Fruit fly (Drosophila melanogaster): ENCODE results near the gene Mcm6.

The Mcm6 gene

DNA sequence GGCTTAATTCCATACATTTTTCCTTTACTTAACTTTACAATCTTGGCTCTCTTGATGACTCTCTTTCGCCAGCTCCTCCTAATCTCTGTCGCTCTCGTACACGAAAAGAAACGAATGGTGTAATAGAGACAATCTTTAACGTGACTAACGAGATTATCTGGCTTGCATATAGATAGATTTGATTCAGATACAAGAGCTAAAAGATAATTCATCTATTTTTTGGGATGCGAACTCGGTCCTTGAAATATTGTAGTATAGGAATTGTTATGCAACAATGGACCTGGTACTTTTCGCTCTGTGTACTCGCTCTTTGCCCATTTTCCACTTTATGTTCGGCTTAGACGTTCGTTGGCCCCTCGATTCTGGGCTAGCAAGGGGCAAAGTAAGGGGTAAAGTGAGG lies 37.1 kb downstream of the Mcm6 start (continued):
- TF ChIP-seq jing (GFP tag; optimal IDR thresholded peaks at IDR 0.05): peak; percentile 67
- peak; percentile 59 for TF ChIP-seq nau (GFP tag; optimal IDR thresholded peaks at IDR 0.05)
- TF ChIP-seq CG2202 (tag; optimal IDR thresholded peaks at IDR 0.05): peak; percentile 45
- TF ChIP-seq crol (GFP tag; IDR thresholded peaks at IDR 0.05): no peak; the same call in 1 of the 2 replicates
- peak; percentile 53; the same call in 3 of the 4 replicates for TF ChIP-seq Gug (GFP tag; IDR thresholded peaks at IDR 0.05)
- TF ChIP-seq her (GFP tag; optimal IDR thresholded peaks at IDR 0.05): peak; percentile 80
- no peak for TF ChIP-seq ham (GFP tag; IDR thresholded peaks at IDR 0.05)
- TF ChIP-seq CG11504 (tag; optimal IDR thresholded peaks at IDR 0.05): peak; percentile 87
- TF ChIP-seq sd (tag; optimal IDR thresholded peaks at IDR 0.05): peak; percentile 9
- TF ChIP-seq CG7556 (GFP tag; optimal IDR thresholded peaks at IDR 0.05): peak; percentile 86
- TF ChIP-seq CG9609 (GFP tag; optimal IDR thresholded peaks at IDR 0.05): peak; percentile 73
- TF ChIP-seq ken (GFP tag; IDR thresholded peaks at IDR 0.05): peak; percentile 70; the same call in 2 of the 3 replicates
- peak; percentile 66 for TF ChIP-seq Dad (GFP tag; optimal IDR thresholded peaks at IDR 0.05)
- TF ChIP-seq CG34376 (GFP tag; optimal IDR thresholded peaks at IDR 0.05): peak; percentile 37
- peak; percentile 55 for TF ChIP-seq CG8281 (tag; optimal IDR thresholded peaks at IDR 0.05)
- TF ChIP-seq aop (GFP tag; IDR thresholded peaks at IDR 0.05): no peak
- TF ChIP-seq chinmo (GFP tag; IDR thresholded peaks at IDR 0.05; ENCODE audit: partially characterized antibody): no peak
- peak; percentile 78 to 85 for TF ChIP-seq dpn (GFP tag; optimal IDR thresholded peaks at IDR 0.05)
- peak; percentile 20 for TF ChIP-seq Ets97D (GFP tag; optimal IDR thresholded peaks at IDR 0.05)
- peak; percentile 30; the same call in 1 of the 3 replicates for TF ChIP-seq H15 (GFP tag; IDR thresholded peaks at IDR 0.05)
- peak; percentile 81 for TF ChIP-seq gcm (GFP tag; optimal IDR thresholded peaks at IDR 0.05)
- peak; percentile 71 for TF ChIP-seq CG12659 (GFP tag; optimal IDR thresholded peaks at IDR 0.05)
- TF ChIP-seq en (GFP tag; optimal IDR thresholded peaks at IDR 0.05): peak; percentile 49
- TF ChIP-seq Mes4 (GFP tag; optimal IDR thresholded peaks at IDR 0.05): peak; percentile 52
- TF ChIP-seq btn (GFP tag; optimal IDR thresholded peaks at IDR 0.05): peak; percentile 61
- TF ChIP-seq row (GFP tag; IDR thresholded peaks at IDR 0.05): peak; percentile 89
- peak; percentile 24 for TF ChIP-seq Asciz (GFP tag; optimal IDR thresholded peaks at IDR 0.05)
- TF ChIP-seq CG7372 (GFP tag; IDR thresholded peaks at IDR 0.05): 0 out of 2 replicates have a peak, but pooled peaks have one; percentile 35
- peak; percentile 69 for TF ChIP-seq Chrac-16 (GFP tag; optimal IDR thresholded peaks at IDR 0.05)
- peak; percentile 83 for TF ChIP-seq lmd (GFP tag; IDR thresholded peaks at IDR 0.05)
- peak; percentile 62 for TF ChIP-seq ewg (GFP tag; optimal IDR thresholded peaks at IDR 0.05)
- TF ChIP-seq CG4854 (GFP tag; optimal IDR thresholded peaks at IDR 0.05): peak; percentile 42
- no peak for TF ChIP-seq vnd (GFP tag; IDR thresholded peaks at IDR 0.05; ENCODE audit: partially characterized antibody)
- peak; percentile 64 for TF ChIP-seq CG10654 (GFP tag; optimal IDR thresholded peaks at IDR 0.05)
- TF ChIP-seq HLHmδ (GFP tag; optimal IDR thresholded peaks at IDR 0.05): no peak
- TF ChIP-seq CG8388 (GFP tag; optimal IDR thresholded peaks at IDR 0.05): peak; percentile 74
- no peak for TF ChIP-seq Hr39 (optimal IDR thresholded peaks at IDR 0.05)
- TF ChIP-seq unpg (GFP tag; optimal IDR thresholded peaks at IDR 0.05): peak; percentile 83
- TF ChIP-seq yki (optimal IDR thresholded peaks at IDR 0.05): no peak
- TF ChIP-seq Adf1 (GFP tag; IDR thresholded peaks at IDR 0.05): peak; percentile 33; the same call in 1 of the 2 replicates
- TF ChIP-seq CG3838 (GFP tag; optimal IDR thresholded peaks at IDR 0.05): no peak
- TF ChIP-seq gcm2 (GFP tag; optimal IDR thresholded peaks at IDR 0.05): peak; percentile 54
- no peak for TF ChIP-seq sima (GFP tag; optimal IDR thresholded peaks at IDR 0.05)
- 0 out of 3 replicates have a peak, but pooled peaks have one; percentile 56 for TF ChIP-seq otp (GFP tag; IDR thresholded peaks at IDR 0.05)
- peak; percentile 36 for TF ChIP-seq Lhr (GFP tag; optimal IDR thresholded peaks at IDR 0.05)
- TF ChIP-seq Meics (GFP tag; optimal IDR thresholded peaks at IDR 0.05): peak; percentile 81
- TF ChIP-seq Rfx (GFP tag; IDR thresholded peaks at IDR 0.05): peak; percentile 85
- no peak for TF ChIP-seq CG34224 (GFP tag; IDR thresholded peaks at IDR 0.05; ENCODE audit: partially characterized antibody)
- TF ChIP-seq CG14860 (GFP tag; IDR thresholded peaks at IDR 0.05; ENCODE audit: partially characterized antibody): no peak
- TF ChIP-seq Usf (GFP tag; optimal IDR thresholded peaks at IDR 0.05): peak; percentile 27
- TF ChIP-seq Gsc (GFP tag; IDR thresholded peaks at IDR 0.05): peak; percentile 30; the same call in 1 of the 2 replicates
